Fruit fly (Drosophila melanogaster): Measurements from ENCODE around the gene ND-20L.

The ND-20L gene

DNA sequence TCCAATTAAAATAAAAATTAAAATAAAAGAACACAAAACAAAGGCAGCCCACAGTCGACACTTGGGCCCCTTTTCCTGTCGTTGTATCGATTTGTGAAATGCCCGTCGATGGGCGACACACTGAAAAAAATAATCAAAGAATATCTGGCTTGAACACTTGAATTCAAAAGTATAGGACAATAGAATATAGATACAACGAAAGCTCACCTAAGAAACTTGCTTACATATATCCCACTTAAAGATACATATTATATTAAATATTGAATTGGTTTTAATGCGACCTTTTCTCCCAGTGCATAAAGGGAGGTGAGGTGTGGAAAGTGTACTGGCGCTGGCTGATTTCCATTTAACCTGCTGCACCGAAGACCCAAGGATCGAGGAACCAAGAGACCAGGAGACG is 6.6 kb downstream of the ND-20L start (continued):
- TF ChIP-seq CG10979 (tag; optimal IDR thresholded peaks at IDR 0.05), result peak; percentile 84
- TF ChIP-seq MBD-R2 (GFP tag; IDR thresholded peaks at IDR 0.05), result no peak
- peak; percentile 36 for TF ChIP-seq Nf-YB (GFP tag; optimal IDR thresholded peaks at IDR 0.05)
- no peak for TF ChIP-seq Sry-β (GFP tag; optimal IDR thresholded peaks at IDR 0.05)
- TF ChIP-seq CG1529 (GFP tag; optimal IDR thresholded peaks at IDR 0.05), result peak; percentile 1
- no peak for TF ChIP-seq pfk (GFP tag; optimal IDR thresholded peaks at IDR 0.05)
- no peak for TF ChIP-seq CG11723 (GFP tag; optimal IDR thresholded peaks at IDR 0.05)
- no peak for TF ChIP-seq sc (optimal IDR thresholded peaks at IDR 0.05)
- peak; percentile 43 for TF ChIP-seq sc (GFP tag; optimal IDR thresholded peaks at IDR 0.05)
- no peak for TF ChIP-seq sqz (GFP tag; optimal IDR thresholded peaks at IDR 0.05)
- no peak for TF ChIP-seq gce (GFP tag; IDR thresholded peaks at IDR 0.05)
- TF ChIP-seq al (GFP tag; IDR thresholded peaks at IDR 0.05), result no peak
- TF ChIP-seq Ets65A (GFP tag), result no peak
- no peak for TF ChIP-seq CG2889 (GFP tag; IDR thresholded peaks at IDR 0.05)
- no peak for TF ChIP-seq mirr (GFP tag; optimal IDR thresholded peaks at IDR 0.05)
- TF ChIP-seq E2f2 (GFP tag; IDR thresholded peaks at IDR 0.05), result 0 out of 2 replicates have a peak, but pooled peaks have one; percentile 10
- no peak for TF ChIP-seq fru (optimal IDR thresholded peaks at IDR 0.05)
- TF ChIP-seq CG18476 (GFP tag; optimal IDR thresholded peaks at IDR 0.05), result peak; percentile 16
- TF ChIP-seq Doc3 (GFP tag; IDR thresholded peaks at IDR 0.05; ENCODE audit: partially characterized antibody), result no peak
- TF ChIP-seq zf30C (GFP tag; optimal IDR thresholded peaks at IDR 0.05), result no peak
- TF ChIP-seq gt (GFP tag; IDR thresholded peaks at IDR 0.05), result no peak
- TF ChIP-seq CkIIα-i1 (GFP tag; IDR thresholded peaks at IDR 0.05), result no peak
- TF ChIP-seq pan (optimal IDR thresholded peaks at IDR 0.05), result no peak
- TF ChIP-seq pan (GFP tag; optimal IDR thresholded peaks at IDR 0.05 in 1 of 2, IDR thresholded peaks at IDR 0.05 in 1 of 2), result peak in 1 of 2 experiments; percentile 60
- no peak for TF ChIP-seq HLH4C (GFP tag; IDR thresholded peaks at IDR 0.05; ENCODE audit: partially characterized antibody)
- no peak for TF ChIP-seq CG11398 (GFP tag; optimal IDR thresholded peaks at IDR 0.05)
- TF ChIP-seq CG2129 (GFP tag; IDR thresholded peaks at IDR 0.05; ENCODE audit: partially characterized antibody), result no peak
- no peak for TF ChIP-seq tx (GFP tag; optimal IDR thresholded peaks at IDR 0.05)
- no peak for TF ChIP-seq CG7745 (tag; optimal IDR thresholded peaks at IDR 0.05)
- TF ChIP-seq pb (GFP tag; optimal IDR thresholded peaks at IDR 0.05), result no peak
- TF ChIP-seq klu (GFP tag; IDR thresholded peaks at IDR 0.05), result no peak
- TF ChIP-seq CG14860 (GFP tag; IDR thresholded peaks at IDR 0.05; ENCODE audit: partially characterized antibody), result no peak
- TF ChIP-seq eve (GFP tag; optimal IDR thresholded peaks at IDR 0.05), result peak in 1 of 2 experiments; percentile 49
- no peak for TF ChIP-seq z (GFP tag; IDR thresholded peaks at IDR 0.05)
- peak; percentile 44 for TF ChIP-seq CG10654 (GFP tag; optimal IDR thresholded peaks at IDR 0.05)
- peak; percentile 24; the same call in 1 of the 3 replicates for TF ChIP-seq B-H1 (GFP tag; IDR thresholded peaks at IDR 0.05)
- no peak for TF ChIP-seq CG34376 (GFP tag; optimal IDR thresholded peaks at IDR 0.05)
- TF ChIP-seq slp2 (GFP tag; optimal IDR thresholded peaks at IDR 0.05), result no peak
- TF ChIP-seq Opbp (GFP tag; IDR thresholded peaks at IDR 0.05; ENCODE audit: partially characterized antibody), result no peak
- no peak for TF ChIP-seq CG4328 (GFP tag; optimal IDR thresholded peaks at IDR 0.05)
- TF ChIP-seq fd64A (GFP tag; optimal IDR thresholded peaks at IDR 0.05), result no peak
- peak; percentile 30 for TF ChIP-seq CG30431 (GFP tag; optimal IDR thresholded peaks at IDR 0.05)
- TF ChIP-seq CG33557 (GFP tag; optimal IDR thresholded peaks at IDR 0.05), result peak; percentile 53
- peak; percentile 58 for TF ChIP-seq tap (tag; optimal IDR thresholded peaks at IDR 0.05)
- TF ChIP-seq CG3407 (GFP tag; optimal IDR thresholded peaks at IDR 0.05), result peak; percentile 8
- TF ChIP-seq tna (GFP tag; IDR thresholded peaks at IDR 0.05; ENCODE audit: partially characterized antibody), result no peak
- TF ChIP-seq cad (GFP tag; optimal IDR thresholded peaks at IDR 0.05), result no peak
- TF ChIP-seq az2 (GFP tag; optimal IDR thresholded peaks at IDR 0.05), result peak; percentile 48
- no peak for TF ChIP-seq sd (tag; optimal IDR thresholded peaks at IDR 0.05)
- TF ChIP-seq Drgx (GFP tag; IDR thresholded peaks at IDR 0.05), result 0 out of 2 replicates have a peak, but pooled peaks have one; percentile 15
- TF ChIP-seq Ptx1 (GFP tag; IDR thresholded peaks at IDR 0.05), result peak; percentile 50; the same call in 1 of the 2 replicates
- peak; percentile 12 for TF ChIP-seq CG2875 (GFP tag; optimal IDR thresholded peaks at IDR 0.05)
